Worm (Caenorhabditis elegans) whole organism, late embryonic: ENCODE data around the gene Y54G2A.50.
"Not testable (repeated sequence)": the region's sequence is repeated elsewhere in the genome, so short reads cannot be mapped to it uniquely, and the experiment has no call there.

ENCODE experiments used
- C38D4.7 ChIP-seq: fragments of 200-800 bp; sonication (Bioruptor generic); optimal IDR thresholded peaks from 2 replicates; lab custom pipeline; 2018; ENCODE audit warnings: mild to moderate bottlenecking, missing genetic modification characterization, moderate library complexity, missing compliant biosample characterization
- K02D7.2 ChIP-seq: sonication (generic microtip); optimal IDR thresholded peaks from 2 replicates; lab custom pipeline; 2017; ENCODE audit warnings: mild to moderate bottlenecking, missing genetic modification characterization, missing compliant biosample characterization
- T23F11.4 ChIP-seq: fragments of 200-800 bp; sonication (Bioruptor generic); optimal IDR thresholded peaks from 2 replicates; lab custom pipeline; 2018; ENCODE audit warnings: mild to moderate bottlenecking, missing genetic modification characterization, missing compliant biosample characterization
- Y22D7AL.16 ChIP-seq: sonication (generic microtip); optimal IDR thresholded peaks from 2 replicates; lab custom pipeline; 2016; ENCODE audit warnings: missing genetic modification characterization, missing compliant biosample characterization
- ahr-1 ChIP-seq: sonication (generic microtip); optimal IDR thresholded peaks from 2 replicates; lab custom pipeline; 2016; ENCODE audit warnings: missing genetic modification characterization, missing compliant biosample characterization
- ama-1 ChIP-seq: fragments of 150-350 bp; optimal IDR thresholded peaks from 2 replicates; lab custom pipeline; 2014
- ceh-14 ChIP-seq: sonication (generic microtip); optimal IDR thresholded peaks from 2 replicates; lab custom pipeline; 2016; ENCODE audit warnings: missing genotype, missing genetic modification characterization, missing compliant biosample characterization
- ceh-18 ChIP-seq: sonication (generic microtip); optimal IDR thresholded peaks from 2 replicates; lab custom pipeline; 2016; ENCODE audit warnings: missing genetic modification characterization, missing compliant biosample characterization
- ceh-19 ChIP-seq: fragments of 200-800 bp; sonication (Bioruptor generic); optimal IDR thresholded peaks from 2 replicates; lab custom pipeline; 2018; ENCODE audit warnings: mild to moderate bottlenecking, missing genetic modification characterization, missing compliant biosample characterization
- ceh-31 ChIP-seq: sonication (generic microtip); optimal IDR thresholded peaks from 2 replicates; lab custom pipeline; 2016; ENCODE audit warnings: missing genetic modification characterization, missing compliant biosample characterization
- ceh-48 ChIP-seq: sonication (generic microtip); optimal IDR thresholded peaks from 2 replicates; lab custom pipeline; 2016; ENCODE audit warnings: missing genetic modification characterization, inconsistent platforms, missing compliant biosample characterization
- dmd-4 ChIP-seq: sonication (generic microtip); optimal IDR thresholded peaks from 2 replicates; lab custom pipeline; 2016; ENCODE audit warnings: borderline replicate concordance, missing genetic modification characterization, missing compliant biosample characterization
- dve-1 ChIP-seq: sonication (generic microtip); optimal IDR thresholded peaks from 2 replicates; lab custom pipeline; 2017; ENCODE audit warnings: antibody characterized with exemption, mild to moderate bottlenecking, missing genetic modification characterization, missing compliant biosample characterization
- elt-2 ChIP-seq: sonication (generic microtip); optimal IDR thresholded peaks from 2 replicates; lab custom pipeline; 2016; ENCODE audit warnings: missing genetic modification reagents, missing genetic modification characterization, missing compliant biosample characterization
- ets-4 ChIP-seq: sonication (generic microtip); optimal IDR thresholded peaks from 2 replicates; lab custom pipeline; 2016; ENCODE audit warnings: missing genetic modification characterization, missing compliant biosample characterization
- eyg-1 ChIP-seq: sonication (generic microtip); optimal IDR thresholded peaks from 2 replicates; lab custom pipeline; 2016; ENCODE audit warnings: missing genotype, missing genetic modification characterization, missing compliant biosample characterization
- fkh-10 ChIP-seq: fragments of 150-350 bp; optimal IDR thresholded peaks from 2 replicates; lab custom pipeline; 2014; ENCODE audit warnings: missing biosample characterization, missing genetic modification reagents, missing genetic modification characterization
- gmeb-2 ChIP-seq: sonication (generic microtip); optimal IDR thresholded peaks from 2 replicates; lab custom pipeline; 2016; ENCODE audit warnings: missing genetic modification characterization, inconsistent platforms, missing compliant biosample characterization
- hlh-30 ChIP-seq: sonication (generic microtip); optimal IDR thresholded peaks from 2 replicates; lab custom pipeline; 2017; ENCODE audit warnings: antibody characterized with exemption, missing genetic modification characterization, missing compliant biosample characterization; ENCODE audit not compliant: insufficient read depth
- hlh-6 ChIP-seq: sonication (generic microtip); optimal IDR thresholded peaks from 2 replicates; lab custom pipeline; 2016; ENCODE audit warnings: missing genotype, missing genetic modification characterization, missing compliant biosample characterization
- hlh-8 ChIP-seq: sonication (generic microtip); optimal IDR thresholded peaks from 2 replicates; lab custom pipeline; 2016; ENCODE audit warnings: missing genotype, missing genetic modification characterization, missing compliant biosample characterization
- mec-3 ChIP-seq: sonication (generic microtip); optimal IDR thresholded peaks from 2 replicates; lab custom pipeline; 2016; ENCODE audit warnings: borderline replicate concordance, missing genetic modification characterization, missing compliant biosample characterization
- nfya-1 ChIP-seq: sonication (generic microtip); optimal IDR thresholded peaks from 2 replicates; lab custom pipeline; 2017; ENCODE audit warnings: missing genetic modification characterization, mild to moderate bottlenecking, missing compliant biosample characterization, antibody characterized with exemption, moderate library complexity
- nhr-11 ChIP-seq: fragments of 150-350 bp; optimal IDR thresholded peaks from 2 replicates; lab custom pipeline; 2014; ENCODE audit warnings: missing biosample characterization, missing genetic modification characterization
- nhr-232 ChIP-seq: sonication (generic microtip); optimal IDR thresholded peaks from 2 replicates; lab custom pipeline; 2016; ENCODE audit warnings: missing genetic modification characterization, missing compliant biosample characterization
- pat-9 ChIP-seq: fragments of 200-800 bp; sonication (Bioruptor generic); optimal IDR thresholded peaks from 2 replicates; lab custom pipeline; 2018; ENCODE audit warnings: mild to moderate bottlenecking, missing genetic modification characterization, moderate library complexity, missing compliant biosample characterization
- pax-1 ChIP-seq: fragments of 150-350 bp; optimal IDR thresholded peaks from 2 replicates; lab custom pipeline; 2014; ENCODE audit warnings: missing biosample characterization, missing genetic modification characterization
- pha-2 ChIP-seq: sonication (generic microtip); optimal IDR thresholded peaks from 2 replicates; lab custom pipeline; 2017; ENCODE audit warnings: mild to moderate bottlenecking, missing genetic modification characterization, missing compliant biosample characterization
- pqm-1 ChIP-seq: sonication (generic microtip); optimal IDR thresholded peaks from 2 replicates; lab custom pipeline; 2016; ENCODE audit warnings: missing genetic modification characterization, missing compliant biosample characterization
- pros-1 ChIP-seq: fragments of 150-350 bp; optimal IDR thresholded peaks from 2 replicates; lab custom pipeline; 2014; ENCODE audit warnings: missing biosample characterization, missing genetic modification reagents, missing genetic modification characterization
- ref-2 ChIP-seq: sonication (generic microtip); optimal IDR thresholded peaks from 2 replicates; lab custom pipeline; 2016; ENCODE audit warnings: missing genetic modification characterization, missing compliant biosample characterization
- rnt-1 ChIP-seq: sonication (generic microtip); optimal IDR thresholded peaks from 2 replicates; lab custom pipeline; 2016; ENCODE audit warnings: missing genetic modification characterization, missing compliant biosample characterization
- sox-4 ChIP-seq: sonication (generic microtip); optimal IDR thresholded peaks from 2 replicates; lab custom pipeline; 2017; ENCODE audit warnings: mild to moderate bottlenecking, missing genetic modification characterization, inconsistent platforms, missing compliant biosample characterization
- syd-9 ChIP-seq: sonication (generic microtip); optimal IDR thresholded peaks from 2 replicates; lab custom pipeline; 2016; ENCODE audit warnings: mild to moderate bottlenecking, missing genetic modification characterization, moderate library complexity, missing compliant biosample characterization
- tbx-2 ChIP-seq: sonication (generic microtip); optimal IDR thresholded peaks from 2 replicates; lab custom pipeline; 2016; ENCODE audit warnings: missing genetic modification characterization, missing compliant biosample characterization
- tbx-7 ChIP-seq: sonication (generic microtip); optimal IDR thresholded peaks from 2 replicates; lab custom pipeline; 2016; ENCODE audit warnings: missing genotype, missing genetic modification characterization, missing compliant biosample characterization
- unc-3 ChIP-seq, 2 experiments: fragments of 200-800 bp in 1 of 2; sonication (Bioruptor generic) in 1 of 2; sonication (generic microtip) in 1 of 2; conservative IDR thresholded peaks in 1 of 2; optimal IDR thresholded peaks in 1 of 2; 2 replicates each; pipeline versions ENCODE4 v1.3.6 to Lab custom; 2016 to 2022; ENCODE audit warnings: missing compliant biosample characterization in 2 of 2, missing genetic modification characterization in 2 of 2, missing genetic modification reagents in 1 of 2
- unc-86 ChIP-seq: sonication (generic microtip); optimal IDR thresholded peaks from 2 replicates; lab custom pipeline; 2016; ENCODE audit warnings: missing genetic modification characterization, missing compliant biosample characterization

Y54G2A.50 gene

ce11 chrIV:2892787-2893485 is 24.9 kb upstream of the Y54G2A.50 start:
- TF ChIP-seq pat-9 (tag; lab: Kevin White, UChicago) (no peak), ets-4 (no peak), hlh-6 (tag; lab: Kevin White, UChicago) (no peak), dmd-4 (tag; lab: Kevin White, UChicago) (no peak), syd-9 (tag; lab: Kevin White, UChicago) (no peak), fkh-10 (no peak), unc-3 (GFP tag; conservative IDR thresholded peaks at IDR 0.05; lab: Robert Waterston, UW) (no peak), unc-3 (tag; optimal IDR thresholded peaks at IDR 0.05; lab: Kevin White, UChicago) (no peak), nhr-11 (tag; lab: Kevin White, UChicago) (no peak), dve-1 (no peak), unc-86 (no peak), eyg-1 (no peak), ref-2 (no peak), elt-2 (tag; lab: Kevin White, UChicago) (no peak), T23F11.4 (GFP tag; lab: Kevin White, UChicago) (no peak), nfya-1 (tag; lab: Kevin White, UChicago) (no peak), tbx-2 (tag; lab: Kevin White, UChicago) (no peak), pqm-1 (tag; lab: Kevin White, UChicago) (no peak), C38D4.7 (GFP tag; lab: Kevin White, UChicago) (no peak)

ce11 chrIV:2893486-2893842 is 24.4 kb upstream of the Y54G2A.50 start:
- TF ChIP-seq pax-1 (tag; lab: Kevin White, UChicago), result no peak
- TF ChIP-seq fkh-10, result no peak
- TF ChIP-seq pha-2, result no peak
- TF ChIP-seq ceh-18, result no peak
- TF ChIP-seq ahr-1 (tag; lab: Kevin White, UChicago), result no peak
- TF ChIP-seq sox-4 (tag; lab: Kevin White, UChicago), result no peak
- no peak for TF ChIP-seq ets-4
- no peak for TF ChIP-seq ceh-19
- no peak for TF ChIP-seq hlh-30 (tag; lab: Kevin White, UChicago)
- no peak for TF ChIP-seq pros-1 (tag; lab: Kevin White, UChicago)
- no peak for TF ChIP-seq Y22D7AL.16
- no peak for TF ChIP-seq ceh-48 (tag; lab: Kevin White, UChicago)
- no peak for TF ChIP-seq nhr-11 (tag; lab: Kevin White, UChicago)

- TF ChIP-seq hlh-8; tbx-7 (tag; lab: Kevin White, UChicago); mec-3 (tag; lab: Kevin White, UChicago): not testable (repeated sequence)
- TF ChIP-seq, all 69 proteins: peak for 0; not testable (repeated sequence) for 69
Observed at ce11 chrIV:2894630-2895029, 23.2 kb upstream of the Y54G2A.50 start, which contains the start of gene Y54G2A.19. Gene Y54G2A.19 (minus strand): TSS chrIV:2894730.

ce11 chrIV:2897644-2898160 is 20.1 kb upstream of the Y54G2A.50 start, which contains the start of gene Y54G2A.36:
Gene Y54G2A.36 (plus strand): TSS chrIV:2897694.
- no peak for TF ChIP-seq K02D7.2 (tag; lab: Kevin White, UChicago)
- no peak for TF ChIP-seq ceh-14
- TF ChIP-seq ahr-1 (tag; lab: Kevin White, UChicago), result no peak
- no peak for TF ChIP-seq ref-2
- TF ChIP-seq pqm-1 (tag; lab: Kevin White, UChicago), result no peak
- no peak for TF ChIP-seq ama-1 (lab: Kevin White, UChicago)
- no peak for TF ChIP-seq pha-2
- no peak for TF ChIP-seq pros-1 (tag; lab: Kevin White, UChicago)
- TF ChIP-seq ceh-31 (tag; lab: Kevin White, UChicago), result no peak
- no peak for TF ChIP-seq eyg-1
- TF ChIP-seq rnt-1 (tag; lab: Kevin White, UChicago), result no peak
- no peak for TF ChIP-seq gmeb-2 (tag; lab: Kevin White, UChicago)
- no peak for TF ChIP-seq nhr-232 (tag; lab: Kevin White, UChicago)
